Fruit fly (Drosophila melanogaster): Measurements from ENCODE around the gene PolH.

The PolH gene

dm6 chr3L:21934462-21934861, 7.2 kb downstream of the PolH start, which contains the start of gene SLC22A (continued):
- no peak for TF ChIP-seq lov (optimal IDR thresholded peaks at IDR 0.05)
- TF ChIP-seq lov (GFP tag; IDR thresholded peaks at IDR 0.05), result 0 out of 3 replicates have a peak, but pooled peaks have one; percentile 19
- peak; percentile 7 for TF ChIP-seq caup (GFP tag; optimal IDR thresholded peaks at IDR 0.05; ENCODE audit: severe bottlenecking)
- TF ChIP-seq tgo (GFP tag; IDR thresholded peaks at IDR 0.05), result no peak
- TF ChIP-seq Med (GFP tag), result peak; percentile 72
- TF ChIP-seq exex (tag; optimal IDR thresholded peaks at IDR 0.05), result peak; percentile 58
- TF ChIP-seq Nf-YB (GFP tag; optimal IDR thresholded peaks at IDR 0.05), result peak; percentile 61
- TF ChIP-seq kah (GFP tag; optimal IDR thresholded peaks at IDR 0.05), result peak; percentile 83
- TF ChIP-seq Jarid2 (GFP tag; optimal IDR thresholded peaks at IDR 0.05), result peak; percentile 45
- peak; percentile 78 for TF ChIP-seq sug (tag; optimal IDR thresholded peaks at IDR 0.05)
- TF ChIP-seq CG34376 (GFP tag; optimal IDR thresholded peaks at IDR 0.05), result peak; percentile 43
- TF ChIP-seq CG8290 (GFP tag; optimal IDR thresholded peaks at IDR 0.05), result no peak
- peak in 1 of 2 experiments; percentile 2 for TF ChIP-seq CG8290 (tag; optimal IDR thresholded peaks at IDR 0.05)
- TF ChIP-seq Dbx (GFP tag; IDR thresholded peaks at IDR 0.05), result 0 out of 3 replicates have a peak, but pooled peaks have one; percentile 23
- TF ChIP-seq sens (GFP tag), result peak; percentile 5
- TF ChIP-seq CG2678 (tag; optimal IDR thresholded peaks at IDR 0.05), result peak; percentile 3
- TF ChIP-seq Doc2 (GFP tag; IDR thresholded peaks at IDR 0.05), result no peak

dm6 chr3L:21930179-21930578, 11.4 kb downstream of the PolH start:
- TF ChIP-seq Rx (GFP tag; IDR thresholded peaks at IDR 0.05), result no peak
- TF ChIP-seq CG18476 (GFP tag; optimal IDR thresholded peaks at IDR 0.05), result no peak
- no peak for TF ChIP-seq PHDP (tag; optimal IDR thresholded peaks at IDR 0.05)
- TF ChIP-seq CG13287 (GFP tag; IDR thresholded peaks at IDR 0.05; ENCODE audit: partially characterized antibody), result no peak
- no peak for TF ChIP-seq CG34224 (GFP tag; IDR thresholded peaks at IDR 0.05; ENCODE audit: partially characterized antibody)
- no peak for TF ChIP-seq tgo (GFP tag; IDR thresholded peaks at IDR 0.05)
- TF ChIP-seq CG31224 (GFP tag; IDR thresholded peaks at IDR 0.05), result no peak
- TF ChIP-seq dysf (GFP tag; IDR thresholded peaks at IDR 0.05), result no peak
- TF ChIP-seq Dbx (GFP tag; IDR thresholded peaks at IDR 0.05), result no peak
- no peak for TF ChIP-seq dan (GFP tag; IDR thresholded peaks at IDR 0.05)
- TF ChIP-seq HmgZ (tag; optimal IDR thresholded peaks at IDR 0.05), result no peak
- no peak for TF ChIP-seq Fer2 (tag; optimal IDR thresholded peaks at IDR 0.05)
- TF ChIP-seq CG2199 (GFP tag; IDR thresholded peaks at IDR 0.05), result peak; percentile 72; the same call in 1 of the 3 replicates
- TF ChIP-seq chinmo (GFP tag; IDR thresholded peaks at IDR 0.05; ENCODE audit: partially characterized antibody), result 0 out of 4 replicates have a peak, but pooled peaks have one; percentile 33
- TF ChIP-seq Kr (GFP tag; optimal IDR thresholded peaks at IDR 0.05), result no peak
- no peak for TF ChIP-seq tin (GFP tag; optimal IDR thresholded peaks at IDR 0.05)

dm6 chr3L:21918605-21919004, 23.0 kb downstream of the PolH start:
- TF ChIP-seq Deaf1 (tag; optimal IDR thresholded peaks at IDR 0.05) (no peak), Atf3 (GFP tag; optimal IDR thresholded peaks at IDR 0.05) (no peak), bsh (GFP tag; optimal IDR thresholded peaks at IDR 0.05) (peak in 1 of 2 experiments; percentile 23), CG8388 (GFP tag; optimal IDR thresholded peaks at IDR 0.05) (no peak), nom (GFP tag; optimal IDR thresholded peaks at IDR 0.05) (peak; percentile 5)

dm6 chr3L:21908860-21909259, 32.8 kb downstream of the PolH start:
- TF ChIP-seq croc (GFP tag; conservative IDR thresholded peaks at IDR 0.05) (no peak), CG8765 (GFP tag; IDR thresholded peaks at IDR 0.05) (no peak), Optix (GFP tag; IDR thresholded peaks at IDR 0.05) (no peak), CG31224 (GFP tag; IDR thresholded peaks at IDR 0.05) (no peak), CG12391 (tag; optimal IDR thresholded peaks at IDR 0.05) (no peak), Myb (GFP tag; optimal IDR thresholded peaks at IDR 0.05) (no peak), caup (GFP tag; optimal IDR thresholded peaks at IDR 0.05; ENCODE audit: severe bottlenecking) (no peak), CG31441 (GFP tag; IDR thresholded peaks at IDR 0.05) (no peak), B-H2 (GFP tag; optimal IDR thresholded peaks at IDR 0.05) (no peak), H15 (GFP tag; IDR thresholded peaks at IDR 0.05) (0 out of 3 replicates have a peak, but pooled peaks have one; percentile 5), HLH3B (GFP tag; IDR thresholded peaks at IDR 0.05) (0 out of 2 replicates have a peak, but pooled peaks have one; percentile 18), CG31365 (tag; optimal IDR thresholded peaks at IDR 0.05) (no peak), CG4617 (GFP tag; optimal IDR thresholded peaks at IDR 0.05; ENCODE audit: borderline replicate concordance) (no peak), Rfx (GFP tag; IDR thresholded peaks at IDR 0.05) (no peak)
